Fruit fly (Drosophila melanogaster) whole organism, embryonic: ENCODE data around the gene ND-24.

Experiments
- Ada2b ChIP-seq: fragments of 200-800 bp; sonication (Bioruptor generic); IDR thresholded peaks from 2 replicates; pipeline ENCODE4 v1.3.6; 2022; ENCODE audit warnings: missing biosample characterization, missing genetic modification characterization
- CG11398 ChIP-seq: fragments of 200-800 bp; sonication (Bioruptor generic); optimal IDR thresholded peaks from 2 replicates; lab custom pipeline; 2016; ENCODE audit warnings: missing biosample characterization, missing genetic modification characterization
- CG11723 ChIP-seq: fragments of 200-800 bp; sonication (Bioruptor generic); optimal IDR thresholded peaks from 2 replicates; lab custom pipeline; 2017; ENCODE audit warnings: missing biosample characterization, mild to moderate bottlenecking, missing genetic modification characterization
- CG12104 ChIP-seq: fragments of 200-800 bp; sonication (Bioruptor generic); optimal IDR thresholded peaks from 3 replicates; lab custom pipeline; 2016; ENCODE audit warnings: missing biosample characterization, missing genetic modification characterization
- CG12219 ChIP-seq: fragments of 200-800 bp; sonication (Bioruptor generic); optimal IDR thresholded peaks from 3 replicates; lab custom pipeline; 2018; ENCODE audit warnings: missing biosample characterization, mild to moderate bottlenecking, missing genetic modification characterization
- CG13287 ChIP-seq: fragments of 200-800 bp; sonication (Bioruptor generic); IDR thresholded peaks from 2 replicates; pipeline ENCODE4 v1.3.6; 2022; ENCODE audit warnings: missing biosample characterization, missing genetic modification characterization; ENCODE audit not compliant: partially characterized antibody
- CG13775 ChIP-seq: fragments of 200-800 bp; sonication (Bioruptor generic); optimal IDR thresholded peaks from 3 replicates; lab custom pipeline; 2017; ENCODE audit warnings: missing biosample characterization, mild to moderate bottlenecking, missing genetic modification characterization
- CG14050 ChIP-seq: fragments of 200-800 bp; sonication (Bioruptor generic); IDR thresholded peaks from 3 replicates; pipeline ENCODE4 v1.3.6; 2022; ENCODE audit warnings: missing biosample characterization, missing genetic modification characterization
- CG15601 ChIP-seq: fragments of 200-800 bp; sonication (Bioruptor generic); optimal IDR thresholded peaks from 3 replicates; lab custom pipeline; 2019; ENCODE audit warnings: missing biosample characterization, mild to moderate bottlenecking, missing genetic modification characterization, moderate library complexity
- CG1603 ChIP-seq: fragments of 200-800 bp; sonication (Bioruptor generic); optimal IDR thresholded peaks from 2 replicates; lab custom pipeline; 2019; ENCODE audit warnings: missing biosample characterization, mild to moderate bottlenecking, missing genetic modification characterization, moderate library complexity
- CG17328 ChIP-seq: fragments of 200-800 bp; sonication (Bioruptor generic); IDR thresholded peaks from 2 replicates; pipeline ENCODE4 v1.3.6; 2022; ENCODE audit warnings: missing biosample characterization, missing genetic modification characterization
- CG18011 ChIP-seq: fragments of 200-800 bp; sonication (Bioruptor generic); optimal IDR thresholded peaks from 2 replicates; lab custom pipeline; 2017; ENCODE audit warnings: missing biosample characterization, missing genetic modification characterization, mild to moderate bottlenecking, moderate library complexity, missing genotype
- CG18476 ChIP-seq: fragments of 200-800 bp; sonication (Bioruptor generic); optimal IDR thresholded peaks from 2 replicates; lab custom pipeline; 2016; ENCODE audit warnings: missing biosample characterization, mild to moderate bottlenecking, missing genetic modification characterization
- CG30020 ChIP-seq: fragments of 200-800 bp; optimal IDR thresholded peaks from 2 replicates; lab custom pipeline; 2019; ENCODE audit warnings: missing biosample characterization, mild to moderate bottlenecking, missing genetic modification characterization, moderate library complexity
- CG34224 ChIP-seq: fragments of 200-800 bp; sonication (Bioruptor generic); IDR thresholded peaks from 3 replicates; pipeline ENCODE4 v1.3.6; 2022; ENCODE audit warnings: missing biosample characterization, missing genetic modification characterization; ENCODE audit not compliant: partially characterized antibody
- CG3847 ChIP-seq: fragments of 200-800 bp; sonication (Bioruptor generic); IDR thresholded peaks from 2 replicates; pipeline ENCODE4 v1.3.6; 2022; ENCODE audit warnings: missing biosample characterization, missing genetic modification characterization
- CG3995 ChIP-seq: fragments of 200-800 bp; sonication (Bioruptor generic); optimal IDR thresholded peaks from 3 replicates; lab custom pipeline; 2016; ENCODE audit warnings: missing biosample characterization, missing genetic modification characterization
- CG6254 ChIP-seq: fragments of 200-800 bp; sonication (Bioruptor generic); optimal IDR thresholded peaks from 3 replicates; lab custom pipeline; 2017; ENCODE audit warnings: mild to moderate bottlenecking, missing biosample characterization, missing genetic modification reagents, missing genetic modification characterization
- CG6654 ChIP-seq: fragments of 200-800 bp; sonication (Bioruptor generic); optimal IDR thresholded peaks from 2 replicates; lab custom pipeline; 2017; ENCODE audit warnings: missing biosample characterization, mild to moderate bottlenecking, missing genetic modification characterization
- CG9215 ChIP-seq: fragments of 200-800 bp; sonication (Bioruptor generic); IDR thresholded peaks from 2 replicates; pipeline ENCODE4 v1.3.6; 2022; ENCODE audit warnings: missing biosample characterization, missing genetic modification characterization
- Dip3 ChIP-seq: fragments of 200-800 bp; sonication (Bioruptor generic); optimal IDR thresholded peaks from 3 replicates; lab custom pipeline; 2016; ENCODE audit warnings: missing biosample characterization, missing genetic modification characterization
- Dp ChIP-seq: fragments of 200-800 bp; sonication (Bioruptor generic); optimal IDR thresholded peaks from 2 replicates; lab custom pipeline; 2018; ENCODE audit warnings: missing biosample characterization, mild to moderate bottlenecking, missing genetic modification characterization, moderate library complexity
- Dref ChIP-seq: fragments of 200-800 bp; sonication (Bioruptor generic); IDR thresholded peaks from 2 replicates; pipeline ENCODE4 v1.3.6; 2022; ENCODE audit warnings: missing biosample characterization, missing genetic modification characterization
- E2f2 ChIP-seq: fragments of 200-800 bp; sonication (Bioruptor generic); IDR thresholded peaks from 2 replicates; pipeline ENCODE4 v1.3.6; 2022; ENCODE audit warnings: missing biosample characterization, missing genetic modification characterization
- Ets65A ChIP-seq: fragments of 200-800 bp; sonication (Bioruptor generic); peaks from one replicate; lab custom pipeline; 2016; ENCODE audit warnings: missing biosample characterization, missing genetic modification characterization
- Fer1 ChIP-seq: fragments of 200-800 bp; sonication (Bioruptor generic); optimal IDR thresholded peaks from 2 replicates; lab custom pipeline; 2017; ENCODE audit warnings: missing biosample characterization, mild to moderate bottlenecking, missing genetic modification characterization
- HHEX ChIP-seq: fragments of 200-800 bp; sonication (Bioruptor generic); optimal IDR thresholded peaks from 3 replicates; lab custom pipeline; 2017; ENCODE audit warnings: missing biosample characterization, mild to moderate bottlenecking, missing genetic modification characterization, missing genetic modification reagents
- HLH3B ChIP-seq: fragments of 200-800 bp; sonication (Bioruptor generic); IDR thresholded peaks from 2 replicates; pipeline ENCODE4 v1.3.6; 2022; ENCODE audit warnings: missing biosample characterization, missing genetic modification characterization
- Lim3 ChIP-seq: fragments of 200-800 bp; sonication (Bioruptor generic); IDR thresholded peaks from 2 replicates; pipeline ENCODE4 v1.3.6; 2022; ENCODE audit warnings: missing biosample characterization, missing genetic modification characterization
- Mrtf ChIP-seq: fragments of 200-800 bp; sonication (Bioruptor generic); IDR thresholded peaks from 3 replicates; pipeline ENCODE4 v1.3.6; 2022; ENCODE audit warnings: missing biosample characterization, missing genetic modification characterization
- Poxn ChIP-seq: fragments of 200-800 bp; sonication (Bioruptor generic); IDR thresholded peaks from 2 replicates; pipeline ENCODE4 v1.3.6; 2022; ENCODE audit warnings: missing biosample characterization, missing genetic modification characterization
- ab ChIP-seq: fragments of 200-800 bp; sonication (Bioruptor generic); optimal IDR thresholded peaks from 2 replicates; lab custom pipeline; 2016; ENCODE audit warnings: missing biosample characterization, missing genetic modification characterization
- ara ChIP-seq: fragments of 200-800 bp; sonication (Bioruptor generic); IDR thresholded peaks from 2 replicates; pipeline ENCODE4 v1.3.6; 2022; ENCODE audit warnings: missing biosample characterization, missing genetic modification characterization
- ase ChIP-seq: fragments of 200-800 bp; sonication (Bioruptor generic); IDR thresholded peaks from 3 replicates; pipeline ENCODE4 v1.3.6; 2022; ENCODE audit warnings: missing biosample characterization, missing genetic modification characterization
- ash1 ChIP-seq: fragments of 200-800 bp; sonication (Bioruptor generic); optimal IDR thresholded peaks from 2 replicates; lab custom pipeline; 2018; ENCODE audit warnings: missing biosample characterization, mild to moderate bottlenecking, missing genetic modification characterization
- az2 ChIP-seq: fragments of 200-800 bp; sonication (Bioruptor generic); optimal IDR thresholded peaks from 3 replicates; lab custom pipeline; 2016; ENCODE audit warnings: missing biosample characterization, missing genetic modification characterization
- bab2 ChIP-seq: fragments of 200-800 bp; sonication (Bioruptor generic); optimal IDR thresholded peaks from 2 replicates; lab custom pipeline; 2016; ENCODE audit warnings: missing biosample characterization, missing genetic modification characterization
- dati ChIP-seq: fragments of 200-800 bp; sonication (Bioruptor generic); IDR thresholded peaks from 2 replicates; pipeline ENCODE4 v1.3.6; 2022; ENCODE audit warnings: missing biosample characterization, missing genetic modification characterization
- fd64A ChIP-seq: fragments of 200-800 bp; sonication (Bioruptor generic); optimal IDR thresholded peaks from 3 replicates; lab custom pipeline; 2018; ENCODE audit warnings: missing biosample characterization, mild to moderate bottlenecking, missing genetic modification characterization
- gem ChIP-seq: fragments of 200-800 bp; sonication (Bioruptor generic); optimal IDR thresholded peaks from 2 replicates; lab custom pipeline; 2019; ENCODE audit warnings: missing biosample characterization, mild to moderate bottlenecking, missing genetic modification characterization, moderate library complexity
- grn ChIP-seq: fragments of 200-800 bp; sonication (Bioruptor generic); optimal IDR thresholded peaks from 3 replicates; lab custom pipeline; 2017; ENCODE audit warnings: missing biosample characterization, missing genetic modification characterization
- h ChIP-seq: fragments of >200 bp; optimal IDR thresholded peaks from 2 replicates; lab custom pipeline; 2017
- hb ChIP-seq: fragments of 200-800 bp; sonication (Bioruptor generic); IDR thresholded peaks from 3 replicates; pipeline ENCODE4 v1.3.6; 2022; ENCODE audit warnings: missing biosample characterization, missing genetic modification characterization; ENCODE audit not compliant: partially characterized antibody
- jigr1 ChIP-seq: fragments of 200-800 bp; sonication (Bioruptor generic); IDR thresholded peaks from 3 replicates; pipeline ENCODE4 v1.3.6; 2022; ENCODE audit warnings: missing biosample characterization, missing genetic modification characterization
- ken ChIP-seq: fragments of 200-800 bp; sonication (Bioruptor generic); IDR thresholded peaks from 3 replicates; pipeline ENCODE4 v1.3.6; 2022; ENCODE audit warnings: missing biosample characterization, missing genetic modification characterization
- odd ChIP-seq: fragments of 200-800 bp; sonication (Bioruptor generic); optimal IDR thresholded peaks from 2 replicates; lab custom pipeline; 2017; ENCODE audit warnings: missing biosample characterization, mild to moderate bottlenecking, missing genetic modification characterization
- pum ChIP-seq: fragments of 200-800 bp; sonication (Bioruptor generic); optimal IDR thresholded peaks from 2 replicates; lab custom pipeline; 2016; ENCODE audit warnings: missing biosample characterization, missing genetic modification characterization
- stwl ChIP-seq: fragments of 200-800 bp; sonication (Bioruptor generic); optimal IDR thresholded peaks from 3 replicates; lab custom pipeline; 2018; ENCODE audit warnings: missing biosample characterization, mild to moderate bottlenecking, missing genetic modification characterization, moderate library complexity
- sug ChIP-seq: fragments of 200-800 bp; optimal IDR thresholded peaks from 2 replicates; lab custom pipeline; 2019; ENCODE audit warnings: missing biosample characterization, mild to moderate bottlenecking, missing genetic modification characterization, moderate library complexity
- tap ChIP-seq: fragments of 200-800 bp; optimal IDR thresholded peaks from 3 replicates; lab custom pipeline; 2019; ENCODE audit warnings: missing biosample characterization, mild to moderate bottlenecking, missing genetic modification characterization, moderate library complexity
- tin ChIP-seq: fragments of 200-800 bp; sonication (Bioruptor generic); optimal IDR thresholded peaks from 3 replicates; lab custom pipeline; 2016; ENCODE audit warnings: missing biosample characterization, missing genetic modification characterization
- zf30C ChIP-seq: fragments of 200-800 bp; sonication (Bioruptor generic); optimal IDR thresholded peaks from 3 replicates; lab custom pipeline; 2018; ENCODE audit warnings: missing biosample characterization, mild to moderate bottlenecking, missing genetic modification characterization
- zfh1 ChIP-seq: fragments of 200-800 bp; sonication (Bioruptor generic); IDR thresholded peaks from 3 replicates; pipeline ENCODE4 v1.3.6; 2022; ENCODE audit warnings: missing biosample characterization, missing genetic modification characterization

Gene ND-24

DNA sequence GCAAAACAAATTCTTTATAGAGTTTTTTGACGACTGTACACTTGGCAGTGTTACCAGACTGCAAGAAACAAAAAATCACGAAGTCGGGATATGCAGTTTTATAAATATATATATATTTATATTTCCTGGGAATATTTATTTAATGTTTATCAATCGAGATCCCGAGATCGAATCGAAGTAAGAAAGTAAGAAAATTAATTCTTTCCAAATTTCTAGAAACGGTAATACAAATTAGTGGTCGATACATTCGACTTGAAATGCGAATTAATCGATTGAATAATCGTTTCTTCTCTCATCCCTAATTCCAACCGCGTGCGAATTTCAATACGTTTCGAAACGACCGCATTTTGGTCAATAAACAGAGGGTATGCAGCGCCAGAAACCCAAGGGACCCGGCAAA is 4.1 kb downstream of the ND-24 start, which contains the start of the genes CG8289 and CG5800 (continued):
- peak; percentile 58 for TF ChIP-seq E2f2 (GFP tag; lab: Robert Waterston, UW)
- no peak for TF ChIP-seq az2
- no peak for TF ChIP-seq CG13775 (GFP tag; lab: Kevin White, UChicago)
- no peak for TF ChIP-seq tap
- no peak for TF ChIP-seq CG11398 (GFP tag; lab: Kevin White, UChicago)
- TF ChIP-seq CG34224 (GFP tag; lab: Robert Waterston, UW), result peak; percentile 69
- TF ChIP-seq pum (GFP tag; lab: Kevin White, UChicago), result no peak
- TF ChIP-seq CG18476 (GFP tag; lab: Kevin White, UChicago), result no peak
- TF ChIP-seq Poxn (GFP tag; lab: Robert Waterston, UW), result no peak
- no peak for TF ChIP-seq grn (GFP tag; lab: Kevin White, UChicago)
- TF ChIP-seq odd (GFP tag; lab: Kevin White, UChicago), result no peak
- no peak for TF ChIP-seq Ets65A
- no peak for TF ChIP-seq Lim3
- no peak for TF ChIP-seq CG15601 (tag; lab: Kevin White, UChicago)
- no peak for TF ChIP-seq CG3995
- peak; percentile 83 for TF ChIP-seq CG13287 (GFP tag; lab: Robert Waterston, UW)
- TF ChIP-seq CG1603 (tag; lab: Kevin White, UChicago), result no peak
- TF ChIP-seq gem (tag; lab: Kevin White, UChicago), result no peak
- no peak for TF ChIP-seq CG6254
- TF ChIP-seq bab2 (GFP tag; lab: Kevin White, UChicago), result no peak
- TF ChIP-seq CG9215 (GFP tag; lab: Robert Waterston, UW), result no peak
- no peak for TF ChIP-seq CG12104 (GFP tag; lab: Kevin White, UChicago)
- peak; percentile 39 for TF ChIP-seq CG30020 (tag; lab: Kevin White, UChicago)
- peak; percentile 4 for TF ChIP-seq tin (GFP tag; lab: Kevin White, UChicago)
- TF ChIP-seq hb (GFP tag; lab: Robert Waterston, UW), result 0 out of 3 replicates have a peak, but pooled peaks have one; percentile 14
- no peak for TF ChIP-seq sug (tag; lab: Kevin White, UChicago)
- no peak for TF ChIP-seq HLH3B
- no peak for TF ChIP-seq CG12219
- no peak for TF ChIP-seq CG3847
- TF ChIP-seq Dip3 (GFP tag; lab: Kevin White, UChicago), result no peak
- TF ChIP-seq Dref (GFP tag; lab: Robert Waterston, UW), result peak; percentile 67
- TF ChIP-seq ab (GFP tag; lab: Kevin White, UChicago), result no peak
- TF ChIP-seq CG18011, result no peak
- no peak for TF ChIP-seq Mrtf
- TF ChIP-seq stwl (tag; lab: Kevin White, UChicago), result peak; percentile 38
- TF ChIP-seq Dp, result peak; percentile 49
- no peak for TF ChIP-seq HHEX (GFP tag; lab: Kevin White, UChicago)
- TF ChIP-seq Ada2b, result no peak
- TF ChIP-seq fd64A, result no peak
- TF ChIP-seq CG6654 (GFP tag; lab: Kevin White, UChicago), result no peak
- peak; percentile 32 for TF ChIP-seq Fer1 (GFP tag; lab: Kevin White, UChicago)
- no peak for TF ChIP-seq ara (GFP tag; lab: Robert Waterston, UW)
- TF ChIP-seq ase (GFP tag; lab: Robert Waterston, UW), result no peak
- no peak for TF ChIP-seq CG11723 (GFP tag; lab: Kevin White, UChicago)
- TF ChIP-seq CG17328 (GFP tag; lab: Robert Waterston, UW), result no peak
- TF ChIP-seq h (lab: Kevin White, UChicago), result no peak
- no peak for TF ChIP-seq zfh1 (GFP tag; lab: Robert Waterston, UW)
- no peak for TF ChIP-seq ash1 (GFP tag; lab: Kevin White, UChicago)
- no peak for TF ChIP-seq dati
- no peak for TF ChIP-seq ken (GFP tag; lab: Robert Waterston, UW)
- TF ChIP-seq zf30C, result peak; percentile 59
- no peak for TF ChIP-seq CG14050
- TF ChIP-seq jigr1 (GFP tag; lab: Robert Waterston, UW), result no peak
